Fruit fly (Drosophila melanogaster) whole organism, pupa: ENCODE measurements around the gene SelT.

Experiments
- CG10348 ChIP-seq: fragments of 200-800 bp; sonication (Bioruptor generic); IDR thresholded peaks from 2 replicates; pipeline ENCODE4 v1.3.6; 2022; ENCODE audit warnings: missing biosample characterization, missing genetic modification characterization
- CG13204 ChIP-seq: fragments of 200-800 bp; sonication (Bioruptor generic); optimal IDR thresholded peaks from 2 replicates; lab custom pipeline; 2018; ENCODE audit warnings: missing biosample characterization, mild to moderate bottlenecking, missing genetic modification characterization, moderate library complexity
- CG14655 ChIP-seq: fragments of 200-800 bp; sonication (Bioruptor generic); optimal IDR thresholded peaks from 3 replicates; lab custom pipeline; 2017; ENCODE audit warnings: mild to moderate bottlenecking, missing biosample characterization, missing genetic modification reagents, missing genetic modification characterization
- CG34367 ChIP-seq: fragments of 200-800 bp; sonication (Bioruptor generic); optimal IDR thresholded peaks from 2 replicates; lab custom pipeline; 2018; ENCODE audit warnings: missing biosample characterization, mild to moderate bottlenecking, missing genetic modification characterization
- Pif1A ChIP-seq: fragments of 200-800 bp; sonication (Bioruptor generic); optimal IDR thresholded peaks from 3 replicates; lab custom pipeline; 2016; ENCODE audit warnings: missing biosample characterization, missing genetic modification characterization
- Pif1B ChIP-seq: fragments of 200-800 bp; sonication (Bioruptor generic); optimal IDR thresholded peaks from 3 replicates; lab custom pipeline; 2016; ENCODE audit warnings: missing biosample characterization, missing genetic modification characterization
- Snoo ChIP-seq: fragments of 200-800 bp; sonication (Bioruptor generic); optimal IDR thresholded peaks from 3 replicates; lab custom pipeline; 2017; ENCODE audit warnings: missing biosample characterization, mild to moderate bottlenecking, missing genetic modification characterization, inconsistent platforms
- fd96Ca ChIP-seq: fragments of 200-800 bp; sonication (Bioruptor generic); IDR thresholded peaks from 3 replicates; pipeline ENCODE4 v1.3.6; 2022; ENCODE audit warnings: missing biosample characterization, missing genetic modification characterization
- gl ChIP-seq: fragments of 200-800 bp; sonication (Bioruptor generic); optimal IDR thresholded peaks from 2 replicates; lab custom pipeline; 2018; ENCODE audit warnings: missing biosample characterization, mild to moderate bottlenecking, missing genetic modification characterization

DNA sequence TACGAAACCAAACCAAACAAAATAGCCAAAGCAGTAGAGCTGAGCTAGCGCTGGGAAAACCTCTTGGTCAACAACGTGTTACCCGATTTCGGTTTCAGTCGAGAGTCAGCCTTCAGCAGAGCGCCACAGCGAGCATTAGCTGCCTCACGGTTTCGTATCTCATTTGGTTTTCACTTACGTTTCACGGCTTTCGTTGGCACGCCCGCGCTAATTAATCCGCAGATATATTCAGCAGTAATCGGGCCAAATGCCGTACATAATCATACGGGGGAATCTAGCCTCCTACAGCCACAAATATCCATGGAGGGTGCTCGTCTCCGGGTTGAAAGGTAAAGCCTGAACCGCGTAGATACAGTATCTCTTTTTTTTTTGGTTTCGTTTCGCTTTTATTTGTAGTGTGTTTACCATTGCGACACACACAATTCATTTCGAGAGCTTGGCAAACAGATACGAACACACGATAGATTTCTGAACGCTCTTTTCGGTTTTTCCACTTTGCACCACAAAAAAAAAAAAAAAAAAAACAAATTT, 33.7 kb downstream of the SelT start, which contains the start of gene CG31650:
- TF ChIP-seq gl (tag; lab: Kevin White, UChicago), result no peak
- TF ChIP-seq CG14655 (GFP tag; lab: Kevin White, UChicago), result no peak
- no peak for TF ChIP-seq CG13204 (GFP tag; lab: Kevin White, UChicago)
- no peak for TF ChIP-seq Snoo (tag; lab: Kevin White, UChicago)
- no peak for TF ChIP-seq Pif1A
- TF ChIP-seq fd96Ca (GFP tag; lab: Robert Waterston, UW), result no peak; the same call in 2 of the 3 replicates
- TF ChIP-seq CG10348 (GFP tag; lab: Robert Waterston, UW), result no peak
- no peak for TF ChIP-seq CG34367 (tag; lab: Kevin White, UChicago)
- TF ChIP-seq Pif1B (GFP tag; lab: Kevin White, UChicago), result no peak
